Worm (Caenorhabditis elegans): ENCODE measurements around the gene C04B4.4.

Gene C04B4.4

DNA sequence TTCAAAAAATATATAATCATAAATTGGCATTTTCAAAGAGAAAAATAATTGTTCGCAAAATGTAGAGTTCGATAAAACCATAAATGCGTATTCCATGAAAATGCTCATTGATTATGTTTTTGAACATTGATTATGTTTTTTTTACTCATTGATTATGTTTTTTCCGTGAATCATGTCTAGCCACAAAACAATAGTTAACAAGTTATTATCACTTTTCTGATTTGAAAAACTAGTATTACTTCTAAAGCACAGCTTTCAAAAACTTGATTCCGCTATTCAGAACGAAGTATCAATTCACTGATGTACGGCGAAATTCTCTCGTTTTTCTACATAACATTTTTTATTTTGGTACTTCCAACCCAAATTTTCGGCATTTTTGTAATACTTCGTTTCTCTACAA is 45.2 kb downstream of the C04B4.4 start, which contains the start of gene srd-48:
Gene srd-48 (plus strand): TSS at position 301 of the 400 bp plus-strand sequence.
- TF ChIP-seq lin-13 (tag; optimal IDR thresholded peaks at IDR 0.05): no peak

DNA sequence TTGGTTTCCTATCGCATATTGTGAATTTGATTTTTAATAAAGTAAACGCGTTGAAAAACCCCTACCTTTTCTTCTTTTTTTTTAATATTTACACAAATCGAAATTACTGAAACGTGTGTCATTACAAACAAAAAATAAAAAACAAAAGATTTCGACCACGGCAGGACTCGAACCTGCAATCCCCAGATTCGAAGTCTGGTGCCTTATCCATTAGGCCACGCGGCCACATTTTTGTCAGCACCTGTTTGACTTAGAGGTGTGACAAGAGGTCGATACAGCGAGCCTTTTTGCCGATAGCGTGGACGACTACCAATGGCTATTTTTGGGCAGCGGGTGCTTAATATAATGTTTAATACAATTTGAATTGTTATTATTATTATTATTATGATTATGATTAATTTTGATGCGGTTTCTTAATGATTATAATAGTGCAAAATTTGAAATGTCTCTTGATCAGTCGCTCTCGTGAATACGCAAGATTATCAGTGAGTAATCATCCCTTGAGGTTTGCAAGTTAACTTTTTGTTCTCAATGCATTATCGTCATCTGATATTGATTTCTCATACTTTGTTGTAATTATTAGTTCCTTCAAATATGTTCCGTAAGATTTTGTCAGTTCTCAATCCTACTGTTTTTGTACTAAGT is 47.3 kb downstream of the C04B4.4 start, which contains the start of gene srd-44:
Gene srd-44 (plus strand): TSS at position 595 of the 645 bp plus-strand sequence.
- TF ChIP-seq mab-5 (tag; optimal IDR thresholded peaks at IDR 0.05) (no peak), blmp-1 (tag; optimal IDR thresholded peaks at IDR 0.05) (no peak), sem-2 (GFP tag; optimal IDR thresholded peaks at IDR 0.05) (peak; percentile 58), ceh-83 (GFP tag; optimal IDR thresholded peaks at IDR 0.05) (peak; percentile 72), nhr-28 (tag; optimal IDR thresholded peaks at IDR 0.05) (no peak), cnd-1 (tag; optimal IDR thresholded peaks at IDR 0.05) (peak; percentile 26), bed-3 (GFP tag; optimal IDR thresholded peaks at IDR 0.05) (no peak), flh-1 (GFP tag; optimal IDR thresholded peaks at IDR 0.05) (no peak), mls-2 (tag; optimal IDR thresholded peaks at IDR 0.05) (no peak), ztf-11 (tag; optimal IDR thresholded peaks at IDR 0.05) (no peak), lsy-2 (tag; optimal IDR thresholded peaks at IDR 0.05) (no peak), hlh-1 (tag; optimal IDR thresholded peaks at IDR 0.05) (no peak), sptf-1 (tag; optimal IDR thresholded peaks at IDR 0.05) (no peak), M03D4.4 (tag; optimal IDR thresholded peaks at IDR 0.05) (peak; percentile 49)

DNA sequence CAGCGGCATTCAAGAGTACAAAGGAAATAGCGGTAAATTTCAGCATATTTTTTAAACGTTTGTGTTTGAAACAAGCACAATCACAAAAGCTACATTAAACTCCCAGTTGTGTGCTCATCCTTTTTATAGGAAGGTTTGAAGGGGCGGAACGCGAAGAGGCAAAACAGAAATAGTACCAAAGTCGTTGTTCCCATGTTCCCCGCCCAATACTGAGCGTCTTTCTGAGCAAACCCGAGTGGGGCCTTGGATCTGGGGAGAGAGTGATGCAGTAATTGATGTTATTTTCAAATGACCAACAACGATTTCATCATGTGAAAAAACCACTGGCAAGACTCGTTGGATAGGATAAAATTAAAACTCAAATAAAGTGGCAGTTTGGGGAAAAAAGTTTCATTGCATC is 50.7 kb downstream of the C04B4.4 start, which contains the start of gene zig-2:
Gene zig-2 (minus strand): TSS at position 101 of the 400 bp plus-strand sequence.
- TF ChIP-seq drap-1 (GFP tag; optimal IDR thresholded peaks at IDR 0.05): no peak
- no peak for TF ChIP-seq M03D4.4 (tag; optimal IDR thresholded peaks at IDR 0.05)
- TF ChIP-seq ces-1 (GFP tag; optimal IDR thresholded peaks at IDR 0.05): no peak
- no peak for TF ChIP-seq mep-1 (tag; optimal IDR thresholded peaks at IDR 0.05)
